Worm (Caenorhabditis elegans) whole organism, mixed stage, embryonic: ENCODE results near the gene pqn-73.
A peak's percentile ranks its signal among the peaks of the same experiment; 100 is the strongest.

Experiments
- M03D4.4 ChIP-seq: sonication (generic microtip); optimal IDR thresholded peaks from 2 replicates; lab custom pipeline; 2017; ENCODE audit warnings: mild to moderate bottlenecking, missing genetic modification characterization, missing compliant biosample characterization
- bed-3 ChIP-seq: fragments of 200-800 bp; sonication (Bioruptor generic); optimal IDR thresholded peaks from 3 replicates; lab custom pipeline; 2018; ENCODE audit warnings: mild to moderate bottlenecking, missing genetic modification characterization, moderate library complexity, missing compliant biosample characterization
- blmp-1 ChIP-seq: fragments of 150-350 bp; optimal IDR thresholded peaks from 2 replicates; lab custom pipeline; 2014; ENCODE audit warnings: missing biosample characterization, missing genetic modification characterization
- ceh-39 ChIP-seq: fragments of 150-350 bp; optimal IDR thresholded peaks from 2 replicates; lab custom pipeline; 2014; ENCODE audit warnings: missing biosample characterization, missing genetic modification characterization
- ceh-43 ChIP-seq: fragments of 200-800 bp; sonication (Bioruptor generic); optimal IDR thresholded peaks from 2 replicates; lab custom pipeline; 2018; ENCODE audit warnings: mild to moderate bottlenecking, missing genetic modification characterization, moderate library complexity, missing compliant biosample characterization
- ceh-83 ChIP-seq: fragments of 200-800 bp; sonication (Bioruptor generic); optimal IDR thresholded peaks from 2 replicates; lab custom pipeline; 2018; ENCODE audit warnings: mild to moderate bottlenecking, missing genetic modification characterization, missing compliant biosample characterization
- ces-1 ChIP-seq: fragments of 150-350 bp; optimal IDR thresholded peaks from 2 replicates; lab custom pipeline; 2014; ENCODE audit warnings: missing biosample characterization, missing genetic modification reagents, missing genetic modification characterization
- cnd-1 ChIP-seq: fragments of 200-800 bp; sonication (Bioruptor generic); optimal IDR thresholded peaks from 2 replicates; lab custom pipeline; 2018; ENCODE audit warnings: mild to moderate bottlenecking, missing genetic modification characterization, missing compliant biosample characterization
- drap-1 ChIP-seq: fragments of 200-800 bp; sonication (Bioruptor generic); optimal IDR thresholded peaks from 3 replicates; lab custom pipeline; 2018; ENCODE audit warnings: mild to moderate bottlenecking, missing genetic modification characterization, missing compliant biosample characterization
- elt-1 ChIP-seq: sonication (generic microtip); optimal IDR thresholded peaks from 2 replicates; lab custom pipeline; 2017; ENCODE audit warnings: missing genetic modification characterization, mild to moderate bottlenecking, missing compliant biosample characterization, antibody characterized with exemption, moderate library complexity, borderline replicate concordance; ENCODE audit not compliant: insufficient read depth
- elt-3 ChIP-seq: fragments of 150-350 bp; optimal IDR thresholded peaks from 2 replicates; lab custom pipeline; 2014; ENCODE audit warnings: missing biosample characterization, missing genetic modification characterization
- flh-1 ChIP-seq: fragments of 200-800 bp; sonication (Bioruptor generic); optimal IDR thresholded peaks from 2 replicates; lab custom pipeline; 2018; ENCODE audit warnings: mild to moderate bottlenecking, missing genetic modification characterization, moderate library complexity, missing compliant biosample characterization
- ham-2 ChIP-seq: fragments of 200-800 bp; sonication (Bioruptor generic); optimal IDR thresholded peaks from 2 replicates; lab custom pipeline; 2018; ENCODE audit warnings: mild to moderate bottlenecking, missing genetic modification characterization, missing compliant biosample characterization
- hlh-1 ChIP-seq: fragments of 150-350 bp; optimal IDR thresholded peaks from 2 replicates; lab custom pipeline; 2014; ENCODE audit warnings: missing biosample characterization, missing genetic modification reagents, missing genetic modification characterization
- lin-13 ChIP-seq: fragments of 150-350 bp; optimal IDR thresholded peaks from 2 replicates; lab custom pipeline; 2014; ENCODE audit warnings: missing biosample characterization, missing genetic modification characterization
- lin-32 ChIP-seq: fragments of 200-800 bp; sonication (Bioruptor generic); optimal IDR thresholded peaks from 2 replicates; lab custom pipeline; 2018; ENCODE audit warnings: mild to moderate bottlenecking, missing genetic modification characterization, missing compliant biosample characterization
- lsy-2 ChIP-seq: fragments of 150-350 bp; optimal IDR thresholded peaks from 2 replicates; lab custom pipeline; 2014; ENCODE audit warnings: missing biosample characterization, missing genetic modification characterization
- mab-5 ChIP-seq: fragments of 150-350 bp; optimal IDR thresholded peaks from 2 replicates; lab custom pipeline; 2014; ENCODE audit warnings: missing biosample characterization, missing genetic modification characterization
- mep-1 ChIP-seq: fragments of 150-350 bp; optimal IDR thresholded peaks from 2 replicates; lab custom pipeline; 2017; ENCODE audit warnings: missing biosample characterization, missing genetic modification reagents, missing genetic modification characterization, inconsistent platforms
- mls-2 ChIP-seq: sonication (generic microtip); optimal IDR thresholded peaks from 2 replicates; lab custom pipeline; 2016; ENCODE audit warnings: mild to moderate bottlenecking, missing genetic modification characterization, moderate library complexity, missing compliant biosample characterization
- nhr-12 ChIP-seq: fragments of 150-350 bp; optimal IDR thresholded peaks from 2 replicates; lab custom pipeline; 2014; ENCODE audit warnings: missing biosample characterization, missing genetic modification characterization
- nhr-2 ChIP-seq: fragments of 150-350 bp; optimal IDR thresholded peaks from 2 replicates; lab custom pipeline; 2014; ENCODE audit warnings: missing biosample characterization, missing genetic modification characterization
- nhr-237 ChIP-seq: fragments of 150-350 bp; optimal IDR thresholded peaks from 2 replicates; lab custom pipeline; 2014; ENCODE audit warnings: missing biosample characterization, missing genetic modification characterization
- nhr-28 ChIP-seq: fragments of 150-350 bp; optimal IDR thresholded peaks from 2 replicates; lab custom pipeline; 2014; ENCODE audit warnings: missing biosample characterization, missing genetic modification characterization
- nhr-76 ChIP-seq: sonication (generic microtip); optimal IDR thresholded peaks from 2 replicates; lab custom pipeline; 2017; ENCODE audit warnings: missing biosample characterization, missing genetic modification characterization
- pha-4 ChIP-seq: fragments of 150-350 bp; optimal IDR thresholded peaks from 2 replicates; lab custom pipeline; 2018; ENCODE audit warnings: missing biosample characterization, missing genetic modification reagents, missing genetic modification characterization
- sem-2 ChIP-seq: fragments of 200-800 bp; sonication (Bioruptor generic); optimal IDR thresholded peaks from 2 replicates; lab custom pipeline; 2018; ENCODE audit warnings: mild to moderate bottlenecking, missing genetic modification characterization, missing compliant biosample characterization
- snpc-4 ChIP-seq: fragments of 150-350 bp; optimal IDR thresholded peaks from 2 replicates; lab custom pipeline; 2014; ENCODE audit warnings: missing biosample characterization, missing genetic modification characterization
- sptf-1 ChIP-seq: sonication (generic microtip); optimal IDR thresholded peaks from 2 replicates; lab custom pipeline; 2017; ENCODE audit warnings: mild to moderate bottlenecking, missing genetic modification characterization, moderate library complexity, missing compliant biosample characterization
- tbx-8 ChIP-seq: fragments of 200-800 bp; sonication (Bioruptor generic); optimal IDR thresholded peaks from 2 replicates; lab custom pipeline; 2018; ENCODE audit warnings: mild to moderate bottlenecking, missing genetic modification characterization, moderate library complexity, missing compliant biosample characterization
- unc-120 ChIP-seq: sonication (generic microtip); optimal IDR thresholded peaks from 2 replicates; lab custom pipeline; 2017; ENCODE audit warnings: missing genetic modification characterization, missing compliant biosample characterization; ENCODE audit not compliant: poor library complexity, severe bottlenecking
- unc-39 ChIP-seq: fragments of 150-350 bp; optimal IDR thresholded peaks from 2 replicates; lab custom pipeline; 2014; ENCODE audit warnings: missing biosample characterization, missing genetic modification characterization
- unc-62 ChIP-seq: fragments of 150-350 bp; optimal IDR thresholded peaks from 2 replicates; lab custom pipeline; 2014; ENCODE audit warnings: missing biosample characterization, missing genetic modification reagents, missing genetic modification characterization
- zip-8 ChIP-seq: fragments of 150-350 bp; optimal IDR thresholded peaks from 2 replicates; lab custom pipeline; 2014; ENCODE audit warnings: missing biosample characterization, missing genetic modification characterization
- ztf-11 ChIP-seq: fragments of 150-350 bp; optimal IDR thresholded peaks from 2 replicates; lab custom pipeline; 2014; ENCODE audit warnings: missing biosample characterization, missing genetic modification characterization

Gene pqn-73

DNA sequence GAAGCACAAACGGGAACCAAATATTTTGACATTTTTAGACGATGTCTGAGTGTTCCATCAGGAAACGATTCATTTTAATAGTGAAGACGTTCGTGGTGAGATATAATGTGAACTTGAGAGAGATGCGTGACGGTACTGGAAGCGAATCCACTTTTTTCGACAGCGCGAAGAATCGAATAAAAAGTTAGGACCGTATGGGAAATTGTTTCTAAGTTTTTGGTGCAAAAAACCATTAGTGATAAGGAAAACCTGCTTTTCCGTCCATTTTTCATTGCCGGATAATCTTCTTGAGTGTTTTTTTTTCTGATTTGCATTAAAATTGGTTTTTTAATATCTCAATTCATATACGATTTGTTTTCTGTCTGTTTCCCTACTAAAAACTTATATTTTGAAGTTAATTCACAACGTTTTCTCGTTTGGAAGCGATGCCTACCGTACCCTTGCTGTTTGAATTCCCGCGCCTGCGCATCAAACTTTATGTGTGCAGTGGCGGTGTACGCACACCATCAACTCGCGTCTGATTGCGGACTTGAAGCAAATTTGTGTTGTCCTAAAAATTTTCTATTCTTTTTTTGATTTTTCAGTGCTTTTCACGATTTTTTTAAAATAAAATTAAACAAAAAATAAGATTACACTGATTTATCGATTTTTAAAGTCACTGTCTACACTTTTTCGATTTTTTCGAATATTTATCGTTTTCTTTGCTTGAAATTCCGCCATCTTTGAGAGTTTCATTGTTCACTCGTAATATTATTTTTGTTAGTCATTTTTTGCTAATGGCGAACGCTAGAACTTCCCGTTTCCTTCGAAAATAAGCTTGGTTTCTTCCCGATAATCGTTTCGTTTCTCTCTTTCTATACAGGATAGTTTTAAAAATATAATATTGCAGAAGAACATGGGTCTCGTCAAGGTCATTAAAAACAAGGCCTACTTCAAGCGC is 28.8 kb downstream of the pqn-73 start, which contains the start of the genes col-38 and rpl-5:
TSS of gene col-38 (minus strand) at position 51 of the 940 bp plus-strand sequence.
TSS of gene rpl-5 (plus strand) at position 890 of the 940 bp plus-strand sequence.
- TF ChIP-seq tbx-8 (GFP tag; lab: Kevin White, UChicago) (no peak), mls-2 (tag; lab: Kevin White, UChicago) (peak; percentile 54), elt-1 (tag; lab: Kevin White, UChicago) (no peak), cnd-1 (tag; lab: Kevin White, UChicago) (peak; percentile 39), snpc-4 (tag; lab: Kevin White, UChicago) (no peak), ztf-11 (tag; lab: Kevin White, UChicago) (no peak), M03D4.4 (tag; lab: Kevin White, UChicago) (no peak), nhr-28 (tag; lab: Kevin White, UChicago) (no peak), lin-32 (GFP tag; lab: Kevin White, UChicago) (no peak), sem-2 (GFP tag; lab: Kevin White, UChicago) (no peak), nhr-237 (tag; lab: Kevin White, UChicago) (peak; percentile 91), unc-39 (no peak), nhr-2 (tag; lab: Kevin White, UChicago) (peak; percentile 54), ceh-83 (GFP tag; lab: Kevin White, UChicago) (no peak), sptf-1 (tag; lab: Kevin White, UChicago) (peak; percentile 81), zip-8 (tag; lab: Kevin White, UChicago) (no peak), ceh-39 (tag; lab: Kevin White, UChicago) (peak; percentile 82), bed-3 (no peak), blmp-1 (no peak), pha-4 (tag; lab: Kevin White, UChicago) (peak; percentile 90), ceh-43 (no peak), lsy-2 (peak; percentile 96), drap-1 (GFP tag; lab: Kevin White, UChicago) (no peak), hlh-1 (tag; lab: Kevin White, UChicago) (peak; percentile 40), mep-1 (tag; lab: Kevin White, UChicago) (peak; percentile 93), mab-5 (no peak), unc-120 (tag; lab: Kevin White, UChicago) (peak; percentile 13), ces-1 (GFP tag; lab: Kevin White, UChicago) (peak; percentile 79), ham-2 (GFP tag; lab: Kevin White, UChicago) (no peak), lin-13 (tag; lab: Kevin White, UChicago) (peak; percentile 87), unc-62 (peak; percentile 32), flh-1 (GFP tag; lab: Kevin White, UChicago) (no peak), elt-3 (tag; lab: Kevin White, UChicago) (no peak), nhr-12 (tag; lab: Kevin White, UChicago) (no peak), nhr-76 (no peak)

DNA sequence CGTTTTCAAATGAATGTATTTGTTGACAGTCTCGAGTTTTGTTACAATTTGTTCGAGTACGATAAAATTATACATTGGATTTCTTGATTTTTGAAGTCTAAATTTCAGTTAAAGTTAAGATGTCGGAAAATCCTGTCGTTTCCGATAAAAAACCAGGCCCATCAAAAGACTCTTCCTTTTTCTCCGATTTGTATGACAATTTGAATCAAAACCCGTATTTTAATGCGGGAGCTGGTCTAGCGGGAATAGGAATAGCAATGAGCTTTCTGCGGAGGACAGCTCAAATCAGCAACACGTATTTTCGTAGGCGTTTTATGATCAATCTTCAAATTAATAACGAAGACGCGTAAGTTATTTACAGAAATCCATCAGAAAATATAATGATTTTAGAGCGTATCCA is 30.5 kb downstream of the pqn-73 start, which contains the start of gene bcs-1:
TSS of gene bcs-1 (plus strand) at position 109 of the 400 bp plus-strand sequence.
- no peak for TF ChIP-seq nhr-2 (tag; lab: Kevin White, UChicago)
- no peak for TF ChIP-seq flh-1 (GFP tag; lab: Kevin White, UChicago)
- TF ChIP-seq mab-5: no peak
- TF ChIP-seq hlh-1 (tag; lab: Kevin White, UChicago): no peak
- TF ChIP-seq lin-32 (GFP tag; lab: Kevin White, UChicago): no peak
- no peak for TF ChIP-seq ceh-83 (GFP tag; lab: Kevin White, UChicago)
- TF ChIP-seq nhr-12 (tag; lab: Kevin White, UChicago): no peak
- TF ChIP-seq nhr-76: no peak
- no peak for TF ChIP-seq lsy-2
- TF ChIP-seq ces-1 (GFP tag; lab: Kevin White, UChicago): no peak
- TF ChIP-seq mls-2 (tag; lab: Kevin White, UChicago): no peak

DNA sequence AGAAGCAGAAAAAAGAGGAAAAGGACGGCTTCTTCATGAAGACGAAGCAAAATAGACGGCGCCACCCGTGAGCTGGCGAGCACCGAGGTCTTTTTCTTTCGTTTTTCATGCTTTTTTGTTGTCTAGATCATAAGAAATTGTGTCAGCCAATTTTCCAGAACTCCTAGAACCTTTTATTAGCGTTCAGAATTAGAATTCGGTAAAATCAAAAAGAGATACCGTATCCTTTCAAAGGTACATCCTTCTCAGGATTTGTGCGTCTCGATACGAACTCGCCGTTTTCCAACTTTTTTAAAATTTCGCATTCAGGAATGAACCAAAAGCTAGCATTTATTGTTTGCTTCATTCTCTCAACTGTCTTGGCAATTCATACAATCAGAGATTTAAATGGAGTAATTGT is 32.5 kb downstream of the pqn-73 start, which contains the start of gene F54C9.7:
TSS of gene F54C9.7 (plus strand) at position 301 of the 400 bp plus-strand sequence.
- TF ChIP-seq blmp-1 (no peak), lin-32 (GFP tag; lab: Kevin White, UChicago) (no peak), nhr-76 (no peak), zip-8 (tag; lab: Kevin White, UChicago) (no peak), ces-1 (GFP tag; lab: Kevin White, UChicago) (no peak), elt-1 (tag; lab: Kevin White, UChicago) (no peak), unc-39 (no peak), hlh-1 (tag; lab: Kevin White, UChicago) (no peak), ztf-11 (tag; lab: Kevin White, UChicago) (no peak), ceh-39 (tag; lab: Kevin White, UChicago) (no peak), ceh-83 (GFP tag; lab: Kevin White, UChicago) (no peak), unc-62 (no peak)
